Worm (Caenorhabditis elegans) whole organism, young adult: Measurements from ENCODE around the gene K04C2.7.

Experiments
- die-1 ChIP-seq: sonication (generic microtip); optimal IDR thresholded peaks from 2 replicates; lab custom pipeline; 2016; ENCODE audit warnings: missing genotype, mild to moderate bottlenecking, missing genetic modification characterization, missing compliant biosample characterization
- egl-18 ChIP-seq: fragments of 200-800 bp; sonication (Bioruptor generic); IDR thresholded peaks from 2 replicates; pipeline ENCODE4 v1.3.6; 2022; ENCODE audit warnings: missing genetic modification reagents, missing genetic modification characterization, missing compliant biosample characterization
- hmg-1.2 ChIP-seq: fragments of 200-800 bp; sonication (Bioruptor generic); IDR thresholded peaks from 2 replicates; pipeline ENCODE4 v1.3.6; 2022; ENCODE audit warnings: missing genetic modification reagents, missing genetic modification characterization, missing compliant biosample characterization
- lin-26 ChIP-seq: fragments of 200-800 bp; sonication (Bioruptor generic); IDR thresholded peaks from 2 replicates; pipeline ENCODE4 v1.3.6; 2022; ENCODE audit warnings: missing genetic modification reagents, missing genetic modification characterization, missing compliant biosample characterization
- mes-4 ChIP-seq: sonication (generic microtip); optimal IDR thresholded peaks from 2 replicates; lab custom pipeline; 2016; ENCODE audit warnings: missing genotype, missing genetic modification characterization, missing compliant biosample characterization
- nfyb-1 ChIP-seq: fragments of 200-800 bp; sonication (Bioruptor generic); IDR thresholded peaks from 2 replicates; pipeline ENCODE4 v1.3.6; 2022; ENCODE audit warnings: missing genetic modification reagents, missing genetic modification characterization, missing compliant biosample characterization
- pha-4 ChIP-seq: fragments of 150-350 bp; sonication (generic microtip); optimal IDR thresholded peaks from 2 replicates; lab custom pipeline; 2014; ENCODE audit warnings: missing biosample characterization, missing genetic modification reagents, missing genetic modification characterization

DNA sequence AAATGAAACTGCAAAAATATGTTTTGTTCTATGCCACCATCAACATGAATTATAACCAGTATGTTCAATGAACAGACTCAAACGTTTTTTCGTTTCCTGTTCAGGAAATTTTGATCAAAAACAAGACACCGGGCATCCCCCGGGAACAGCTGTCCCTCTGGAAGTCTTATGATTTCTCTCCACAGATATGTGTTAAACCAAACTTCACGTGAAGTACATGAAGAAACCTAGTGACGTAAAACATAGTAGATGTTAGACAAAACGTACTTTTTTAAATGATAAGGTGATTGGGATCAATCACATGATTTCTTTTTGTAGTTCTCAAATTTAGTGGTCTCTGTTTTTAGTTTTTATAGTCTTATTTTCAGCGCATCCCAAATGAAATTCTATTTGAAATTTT lies 17.6 kb downstream of the K04C2.7 start:
- no peak for TF ChIP-seq die-1 (tag; lab: Kevin White, UChicago)
- no peak for TF ChIP-seq hmg-1.2 (GFP tag; lab: Robert Waterston, UW)
- no peak for TF ChIP-seq mes-4 (tag; lab: Kevin White, UChicago)
- no peak for TF ChIP-seq nfyb-1 (GFP tag; lab: Robert Waterston, UW)
- TF ChIP-seq egl-18 = no peak
- TF ChIP-seq lin-26 (GFP tag; lab: Robert Waterston, UW) = no peak
- no peak for TF ChIP-seq pha-4
